Fruit fly (Drosophila melanogaster) whole organism, embryonic: ENCODE results near the gene CG5928.

ENCODE experiments used
- B-H2 ChIP-seq: fragments of 200-800 bp; sonication (Bioruptor generic); optimal IDR thresholded peaks from 2 replicates; lab custom pipeline; 2018; ENCODE audit warnings: missing biosample characterization, mild to moderate bottlenecking, missing genetic modification characterization
- CG10654 ChIP-seq: fragments of 200-800 bp; sonication (Bioruptor generic); optimal IDR thresholded peaks from 2 replicates; lab custom pipeline; 2016; ENCODE audit warnings: missing biosample characterization, missing genetic modification characterization
- CG11247 ChIP-seq: fragments of 200-800 bp; sonication (Bioruptor generic); IDR thresholded peaks from 2 replicates; pipeline ENCODE4 v1.3.6; 2022; ENCODE audit warnings: missing biosample characterization, missing genetic modification characterization
- CG1233 ChIP-seq: fragments of 200-800 bp; sonication (Bioruptor generic); optimal IDR thresholded peaks from 4 replicates; lab custom pipeline; 2018; ENCODE audit warnings: missing biosample characterization, mild to moderate bottlenecking, missing genetic modification characterization
- CG12391 ChIP-seq: fragments of 200-800 bp; sonication (Bioruptor generic); optimal IDR thresholded peaks from 3 replicates; lab custom pipeline; 2018; ENCODE audit warnings: missing biosample characterization, mild to moderate bottlenecking, missing genetic modification characterization, moderate library complexity
- CG13123 ChIP-seq: fragments of 200-800 bp; sonication (Bioruptor generic); optimal IDR thresholded peaks from 2 replicates; lab custom pipeline; 2016; ENCODE audit warnings: missing biosample characterization, missing genetic modification characterization
- CG15269 ChIP-seq: fragments of 200-800 bp; sonication (Bioruptor generic); optimal IDR thresholded peaks from 2 replicates; lab custom pipeline; 2018; ENCODE audit warnings: missing biosample characterization, mild to moderate bottlenecking, missing genetic modification characterization, moderate library complexity
- CG1602 ChIP-seq: fragments of 200-800 bp; sonication (Bioruptor generic); optimal IDR thresholded peaks from 3 replicates; lab custom pipeline; 2016; ENCODE audit warnings: missing biosample characterization, missing genetic modification characterization
- CG17385 ChIP-seq: fragments of 200-800 bp; sonication (Bioruptor generic); optimal IDR thresholded peaks from 3 replicates; lab custom pipeline; 2018; ENCODE audit warnings: missing biosample characterization, mild to moderate bottlenecking, missing genetic modification characterization
- CG17829 ChIP-seq: fragments of 200-800 bp; optimal IDR thresholded peaks from 2 replicates; lab custom pipeline; 2019; ENCODE audit warnings: missing biosample characterization, mild to moderate bottlenecking, missing genetic modification characterization, moderate library complexity
- CG31388 ChIP-seq: fragments of 200-800 bp; sonication (Bioruptor generic); optimal IDR thresholded peaks from 2 replicates; lab custom pipeline; 2016; ENCODE audit warnings: missing biosample characterization, missing genetic modification characterization
- CG4707 ChIP-seq: fragments of 200-800 bp; sonication (Bioruptor generic); optimal IDR thresholded peaks from 2 replicates; lab custom pipeline; 2018; ENCODE audit warnings: missing biosample characterization, mild to moderate bottlenecking, missing genetic modification characterization, moderate library complexity
- CG5180 ChIP-seq: fragments of 200-800 bp; sonication (Bioruptor generic); optimal IDR thresholded peaks from 3 replicates; lab custom pipeline; 2017; ENCODE audit warnings: missing biosample characterization, missing genetic modification characterization, mild to moderate bottlenecking, moderate library complexity, missing genetic modification reagents
- CG5953 ChIP-seq: fragments of 200-800 bp; sonication (Bioruptor generic); IDR thresholded peaks from 2 replicates; pipeline ENCODE4 v1.3.6; 2022; ENCODE audit warnings: missing biosample characterization, missing genetic modification characterization
- CG6854 ChIP-seq: fragments of 200-800 bp; sonication (Bioruptor generic); optimal IDR thresholded peaks from 3 replicates; lab custom pipeline; 2017; ENCODE audit warnings: missing biosample characterization, mild to moderate bottlenecking, missing genetic modification characterization
- CG7556 ChIP-seq: fragments of 200-800 bp; sonication (Bioruptor generic); optimal IDR thresholded peaks from 2 replicates; lab custom pipeline; 2017; ENCODE audit warnings: missing biosample characterization, mild to moderate bottlenecking, missing genetic modification characterization
- CG7987 ChIP-seq: fragments of 200-800 bp; sonication (Bioruptor generic); optimal IDR thresholded peaks from 2 replicates; lab custom pipeline; 2018; ENCODE audit warnings: missing biosample characterization, mild to moderate bottlenecking, missing genetic modification characterization, moderate library complexity
- CG8388 ChIP-seq: fragments of 200-800 bp; sonication (Bioruptor generic); optimal IDR thresholded peaks from 2 replicates; lab custom pipeline; 2019; ENCODE audit warnings: missing biosample characterization, mild to moderate bottlenecking, missing genetic modification characterization, moderate library complexity
- CG9797 ChIP-seq: fragments of 200-800 bp; sonication (Bioruptor generic); optimal IDR thresholded peaks from 3 replicates; lab custom pipeline; 2018; ENCODE audit warnings: missing biosample characterization, mild to moderate bottlenecking, missing genetic modification characterization
- Chrac-16 ChIP-seq: fragments of 200-800 bp; sonication (Bioruptor generic); optimal IDR thresholded peaks from 3 replicates; lab custom pipeline; 2016; ENCODE audit warnings: missing biosample characterization, missing genetic modification characterization
- Dref ChIP-seq: fragments of 200-800 bp; sonication (Bioruptor generic); IDR thresholded peaks from 2 replicates; pipeline ENCODE4 v1.3.6; 2022; ENCODE audit warnings: missing biosample characterization, missing genetic modification characterization
- Ets65A ChIP-seq: fragments of 200-800 bp; sonication (Bioruptor generic); peaks from one replicate; lab custom pipeline; 2016; ENCODE audit warnings: missing biosample characterization, missing genetic modification characterization
- Fer3 ChIP-seq: fragments of 200-800 bp; sonication (Bioruptor generic); optimal IDR thresholded peaks from 2 replicates; lab custom pipeline; 2018; ENCODE audit warnings: missing biosample characterization, mild to moderate bottlenecking, missing genetic modification characterization, moderate library complexity
- HLH54F ChIP-seq: fragments of 200-800 bp; sonication (Bioruptor generic); optimal IDR thresholded peaks from 3 replicates; lab custom pipeline; 2016; ENCODE audit warnings: missing biosample characterization, missing genetic modification characterization
- Hmx ChIP-seq: fragments of 200-800 bp; sonication (Bioruptor generic); optimal IDR thresholded peaks from 2 replicates; lab custom pipeline; 2016; ENCODE audit warnings: missing biosample characterization, missing genetic modification characterization
- Hr78 ChIP-seq, 2 experiments: fragments of 200-800 bp in 1 of 2; fragments of >200 bp in 1 of 2; sonication (Bioruptor generic) in 1 of 2; optimal IDR thresholded peaks; 2 replicates each; lab custom pipeline; 2017 to 2019; ENCODE audit warnings: missing biosample characterization in 2 of 2, missing genetic modification characterization in 2 of 2, mild to moderate bottlenecking in 1 of 2, moderate library complexity in 1 of 2
- Hsf ChIP-seq: fragments of 200-800 bp; sonication (Bioruptor generic); optimal IDR thresholded peaks from 3 replicates; lab custom pipeline; 2016; ENCODE audit warnings: missing biosample characterization, missing genetic modification characterization
- Lhr ChIP-seq: fragments of 200-800 bp; sonication (Bioruptor generic); optimal IDR thresholded peaks from 3 replicates; lab custom pipeline; 2017; ENCODE audit warnings: mild to moderate bottlenecking, missing biosample characterization, missing genetic modification reagents, missing genetic modification characterization
- Sin3A ChIP-seq: fragments of >200 bp; optimal IDR thresholded peaks from 2 replicates; lab custom pipeline; 2018
- Sox102F ChIP-seq: fragments of 200-800 bp; sonication (Bioruptor generic); optimal IDR thresholded peaks from 2 replicates; lab custom pipeline; 2018; ENCODE audit warnings: missing biosample characterization, mild to moderate bottlenecking, missing genetic modification characterization, moderate library complexity
- TFAM ChIP-seq: fragments of 200-800 bp; sonication (Bioruptor generic); optimal IDR thresholded peaks from 2 replicates; lab custom pipeline; 2017; ENCODE audit warnings: missing biosample characterization, missing genetic modification characterization, inconsistent platforms
- Trl ChIP-seq, 3 experiments: fragments of >200 bp in 2 of 3; fragments of 200-800 bp in 1 of 3; sonication (Bioruptor generic) in 1 of 3; optimal IDR thresholded peaks; 2 replicates in 1 of 3; 3 replicates in 2 of 3; lab custom pipeline; 2016 to 2017; ENCODE audit warnings: missing biosample characterization in 1 of 3, missing genetic modification characterization in 1 of 3
- Usf ChIP-seq: fragments of 200-800 bp; sonication (Bioruptor generic); optimal IDR thresholded peaks from 2 replicates; lab custom pipeline; 2017; ENCODE audit warnings: missing genotype, missing biosample characterization, missing genetic modification characterization
- abd-A ChIP-seq: fragments of 200-800 bp; sonication (Bioruptor generic); optimal IDR thresholded peaks from 3 replicates; lab custom pipeline; 2019; ENCODE audit warnings: missing biosample characterization, mild to moderate bottlenecking, missing genetic modification characterization, moderate library complexity
- bbx ChIP-seq: fragments of 200-800 bp; sonication (Bioruptor generic); IDR thresholded peaks from 2 replicates; pipeline ENCODE4 v1.3.6; 2022; ENCODE audit warnings: missing biosample characterization, missing genetic modification characterization; ENCODE audit not compliant: partially characterized antibody
- disco-r ChIP-seq: fragments of 200-800 bp; sonication (Bioruptor generic); optimal IDR thresholded peaks from 2 replicates; lab custom pipeline; 2016; ENCODE audit warnings: missing biosample characterization, missing genetic modification characterization
- fd3F ChIP-seq: fragments of 200-800 bp; sonication (Bioruptor generic); optimal IDR thresholded peaks from 2 replicates; lab custom pipeline; 2018; ENCODE audit warnings: missing biosample characterization, mild to moderate bottlenecking, missing genetic modification characterization, moderate library complexity
- gcm2 ChIP-seq: fragments of 200-800 bp; sonication (Bioruptor generic); optimal IDR thresholded peaks from 2 replicates; lab custom pipeline; 2016; ENCODE audit warnings: missing biosample characterization, missing genetic modification characterization
- grau ChIP-seq: fragments of 200-800 bp; optimal IDR thresholded peaks from 3 replicates; lab custom pipeline; 2019; ENCODE audit warnings: missing biosample characterization, mild to moderate bottlenecking, missing genetic modification characterization, moderate library complexity
- hbn ChIP-seq: fragments of 200-800 bp; sonication (Bioruptor generic); IDR thresholded peaks from 2 replicates; pipeline ENCODE4 v1.3.6; 2022; ENCODE audit warnings: missing biosample characterization, missing genetic modification characterization; ENCODE audit not compliant: partially characterized antibody
- insv ChIP-seq, 2 experiments: fragments of 200-800 bp; sonication (Bioruptor generic); optimal IDR thresholded peaks; 3 replicates each; lab custom pipeline; 2016 to 2018; ENCODE audit warnings: missing biosample characterization in 2 of 2, missing genetic modification characterization in 2 of 2
- p53 ChIP-seq: fragments of 200-800 bp; sonication (Bioruptor generic); optimal IDR thresholded peaks from 2 replicates; lab custom pipeline; 2016; ENCODE audit warnings: missing biosample characterization, missing genetic modification characterization
- pros ChIP-seq: fragments of 200-800 bp; sonication (Bioruptor generic); optimal IDR thresholded peaks from 3 replicates; lab custom pipeline; 2019; ENCODE audit warnings: missing biosample characterization, mild to moderate bottlenecking, missing genetic modification characterization, moderate library complexity
- row ChIP-seq: fragments of 200-800 bp; sonication (Bioruptor generic); IDR thresholded peaks from 3 replicates; pipeline ENCODE4 v1.3.6; 2022; ENCODE audit warnings: missing biosample characterization, missing genetic modification characterization
- so ChIP-seq: fragments of 200-800 bp; sonication (Bioruptor generic); IDR thresholded peaks from 3 replicates; pipeline ENCODE4 v1.3.6; 2022; ENCODE audit warnings: missing biosample characterization, missing genetic modification characterization
- ssp ChIP-seq: fragments of 200-800 bp; sonication (Bioruptor generic); IDR thresholded peaks from 2 replicates; pipeline ENCODE4 v1.3.6; 2022; ENCODE audit warnings: missing biosample characterization, missing genetic modification characterization
- tin ChIP-seq: fragments of 200-800 bp; sonication (Bioruptor generic); optimal IDR thresholded peaks from 3 replicates; lab custom pipeline; 2016; ENCODE audit warnings: missing biosample characterization, missing genetic modification characterization
- vvl ChIP-seq: fragments of 200-800 bp; sonication (Bioruptor generic); IDR thresholded peaks from 2 replicates; pipeline ENCODE4 v1.3.6; 2022; ENCODE audit warnings: missing biosample characterization, missing genetic modification characterization
- wdn ChIP-seq: fragments of 200-800 bp; sonication (Bioruptor generic); IDR thresholded peaks from 2 replicates; pipeline ENCODE4 v1.3.6; 2022; ENCODE audit warnings: missing biosample characterization, missing genetic modification characterization
- z ChIP-seq: fragments of 200-800 bp; sonication (Bioruptor generic); IDR thresholded peaks from 3 replicates; pipeline ENCODE4 v1.3.6; 2022; ENCODE audit warnings: missing biosample characterization, missing genetic modification characterization
- zfh1 ChIP-seq: fragments of 200-800 bp; sonication (Bioruptor generic); IDR thresholded peaks from 3 replicates; pipeline ENCODE4 v1.3.6; 2022; ENCODE audit warnings: missing biosample characterization, missing genetic modification characterization

The CG5928 gene

DNA sequence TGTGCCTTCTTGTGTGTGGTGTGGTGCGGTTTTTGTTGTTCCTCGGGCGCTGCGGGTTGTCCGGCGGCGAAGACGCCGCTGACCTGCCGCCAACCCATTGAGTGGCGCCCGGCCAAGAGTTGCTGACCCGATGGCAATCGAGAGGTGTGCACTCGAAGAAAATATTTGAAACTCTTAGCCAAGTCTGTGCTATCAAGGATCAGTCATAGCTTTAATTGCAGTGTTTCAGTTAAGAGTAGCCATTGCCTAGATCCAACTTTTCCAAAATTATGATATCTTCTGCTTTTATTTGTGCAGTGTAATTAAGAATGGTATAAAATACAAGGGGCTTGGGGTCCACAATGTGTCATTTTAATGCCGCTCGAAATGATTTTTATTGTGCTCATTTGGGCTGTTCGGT, 43.1 kb upstream of the CG5928 start (continued):
- TF ChIP-seq insv (GFP tag; optimal IDR thresholded peaks at IDR 0.05; lab: Kevin White, UChicago) (no peak), CG8388 (peak; percentile 43), Hmx (no peak), CG17829 (tag; lab: Kevin White, UChicago) (peak; percentile 72), Dref (GFP tag; lab: Robert Waterston, UW) (no peak), fd3F (no peak), z (GFP tag; lab: Robert Waterston, UW) (0 out of 3 replicates have a peak, but pooled peaks have one; percentile 10), CG15269 (tag; lab: Kevin White, UChicago) (no peak), Hr78 (GFP tag; optimal IDR thresholded peaks at IDR 0.05; lab: Kevin White, UChicago) (peak in 1 of 2 experiments; percentile 68), ssp (GFP tag; lab: Robert Waterston, UW) (no peak), disco-r (GFP tag; lab: Kevin White, UChicago) (no peak), Sox102F (GFP tag; lab: Kevin White, UChicago) (peak; percentile 43), vvl (GFP tag; lab: Robert Waterston, UW) (peak; percentile 60), CG31388 (no peak), CG7556 (peak; percentile 43), bbx (GFP tag; lab: Robert Waterston, UW) (no peak), CG11247 (no peak), B-H2 (GFP tag; lab: Kevin White, UChicago) (no peak), CG5953 (GFP tag; lab: Robert Waterston, UW) (no peak), HLH54F (GFP tag; lab: Kevin White, UChicago) (peak; percentile 7), wdn (GFP tag; lab: Robert Waterston, UW) (no peak), hbn (GFP tag; lab: Robert Waterston, UW) (no peak), CG13123 (GFP tag; lab: Kevin White, UChicago) (peak; percentile 7), Lhr (peak; percentile 3), TFAM (GFP tag; lab: Kevin White, UChicago) (no peak), zfh1 (peak; percentile 80), Trl (optimal IDR thresholded peaks at IDR 0.05; lab: Kevin White, UChicago) (no peak), Trl (GFP tag; optimal IDR thresholded peaks at IDR 0.05; lab: Kevin White, UChicago) (no peak), CG1233 (GFP tag; lab: Kevin White, UChicago) (peak; percentile 44), CG9797 (no peak), p53 (GFP tag; lab: Kevin White, UChicago) (no peak), CG1602 (GFP tag; lab: Kevin White, UChicago) (peak; percentile 23), CG10654 (peak; percentile 40), grau (tag; lab: Kevin White, UChicago) (peak; percentile 50), gcm2 (GFP tag; lab: Kevin White, UChicago) (no peak), Fer3 (tag; lab: Kevin White, UChicago) (no peak), Sin3A (lab: Kevin White, UChicago) (no peak), tin (peak; percentile 53), Ets65A (GFP tag; lab: Kevin White, UChicago) (peak; percentile 96), pros (no peak), Usf (peak; percentile 17), CG6854 (no peak), CG12391 (tag; lab: Kevin White, UChicago) (peak; percentile 62), CG5180 (GFP tag; lab: Kevin White, UChicago) (no peak), so (GFP tag; lab: Robert Waterston, UW) (no peak), Hsf (GFP tag; lab: Kevin White, UChicago) (peak; percentile 47), abd-A (no peak), Chrac-16 (GFP tag; lab: Kevin White, UChicago) (peak; percentile 62), CG4707 (GFP tag; lab: Kevin White, UChicago) (no peak), CG17385 (GFP tag; lab: Kevin White, UChicago) (peak; percentile 4), CG7987 (no peak), row (peak; percentile 56; the same call in 1 of the 3 replicates)
